Worm (Caenorhabditis elegans) whole organism, midembryonic: ENCODE data around the gene unc-58.

Experiments
- T22C8.4 ChIP-seq: fragments of 200-800 bp; sonication (Bioruptor generic); IDR thresholded peaks from 2 replicates; pipeline ENCODE4 v1.3.6; 2022; ENCODE audit warnings: missing genetic modification characterization, missing compliant biosample characterization
- flt-1 ChIP-seq: fragments of 200-800 bp; sonication (Bioruptor generic); IDR thresholded peaks from 2 replicates; pipeline ENCODE4 v1.3.6; 2022; ENCODE audit warnings: missing genetic modification characterization, missing compliant biosample characterization
- klf-2 ChIP-seq: fragments of 200-800 bp; sonication (Bioruptor generic); conservative IDR thresholded peaks from 2 replicates; pipeline ENCODE4 v1.3.6; 2022; ENCODE audit warnings: missing genetic modification reagents, missing genetic modification characterization, missing compliant biosample characterization
- med-1 ChIP-seq: sonication (generic microtip); optimal IDR thresholded peaks from 2 replicates; lab custom pipeline; 2017; ENCODE audit warnings: missing genetic modification characterization, mild to moderate bottlenecking, missing compliant biosample characterization, antibody characterized with exemption, missing genetic modification reagents; ENCODE audit not compliant: insufficient read depth
- ref-1 ChIP-seq: fragments of 200-800 bp; sonication (Bioruptor generic); conservative IDR thresholded peaks from 2 replicates; pipeline ENCODE4 v1.3.6; 2022; ENCODE audit warnings: missing genetic modification reagents, missing genetic modification characterization, missing compliant biosample characterization

DNA sequence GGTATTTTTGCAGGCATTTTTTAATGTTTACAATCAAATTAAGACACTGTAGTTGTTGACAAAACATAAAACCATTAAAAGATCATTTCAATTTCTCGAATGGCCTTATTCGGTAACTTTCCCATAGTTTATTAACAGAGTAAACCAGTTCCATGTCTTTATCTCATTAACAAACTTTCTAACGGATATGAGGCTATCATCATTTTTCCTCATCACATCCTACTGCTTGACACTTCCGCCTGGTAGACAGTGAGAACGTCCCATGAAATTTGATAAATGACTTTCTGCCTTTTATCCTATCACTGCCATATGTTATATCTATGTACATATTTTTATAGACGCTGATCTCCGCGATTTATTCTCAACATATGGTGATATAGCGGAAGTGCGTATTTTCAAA, 37.6 kb upstream of the unc-58 start:
- no peak for TF ChIP-seq T22C8.4 (GFP tag; lab: Robert Waterston, UW)
- TF ChIP-seq med-1 (GFP tag; lab: Kevin White, UChicago): no peak
- TF ChIP-seq klf-2 (GFP tag; lab: Robert Waterston, UW): no peak
- no peak for TF ChIP-seq flt-1 (GFP tag; lab: Robert Waterston, UW)
- TF ChIP-seq ref-1 (GFP tag; lab: Robert Waterston, UW): no peak
